Fruit fly (Drosophila melanogaster): Measurements from ENCODE around the gene Socs36E.
A peak's percentile ranks its signal among the peaks of the same experiment; 100 is the strongest.

dm6 chr2L:18115104-18115503, 37.1 kb downstream of the Socs36E start:
- TF ChIP-seq toe (GFP tag; optimal IDR thresholded peaks at IDR 0.05) (no peak), pad (GFP tag; optimal IDR thresholded peaks at IDR 0.05) (no peak), ovo (GFP tag; optimal IDR thresholded peaks at IDR 0.05) (no peak), tj (GFP tag; optimal IDR thresholded peaks at IDR 0.05) (no peak), CG7101 (tag; optimal IDR thresholded peaks at IDR 0.05) (no peak), cnc (optimal IDR thresholded peaks at IDR 0.05) (no peak), CG1620 (GFP tag; optimal IDR thresholded peaks at IDR 0.05) (no peak), Clk (GFP tag; optimal IDR thresholded peaks at IDR 0.05) (no peak), kay (GFP tag; ENCODE audit: borderline replicate concordance) (peak; percentile 45), CG14711 (tag; optimal IDR thresholded peaks at IDR 0.05) (no peak)

Measured in whole organism, adult.